Worm (Caenorhabditis elegans): Measurements from ENCODE around the gene R02D1.2.

DNA sequence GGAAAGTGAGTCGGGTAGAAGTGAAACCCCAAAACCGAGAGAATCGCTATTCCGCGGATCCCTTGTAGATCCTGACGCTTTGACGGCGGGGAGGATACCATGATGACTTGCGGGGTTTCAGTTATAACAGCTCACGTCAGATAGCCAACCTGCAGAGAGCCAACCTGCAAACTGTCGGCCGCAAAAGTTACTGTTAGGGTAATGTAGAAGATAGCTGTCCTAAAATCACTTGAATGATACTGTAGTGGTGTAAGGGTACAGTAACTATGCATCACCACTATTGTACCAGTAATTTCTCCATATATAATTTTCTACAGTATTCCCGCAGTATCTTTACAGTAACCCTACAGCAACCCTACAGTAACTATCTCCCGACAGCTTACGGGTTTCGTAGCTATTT is 9.8 kb upstream of the R02D1.2 start, which contains the start of gene oac-12:
- no peak for TF ChIP-seq elt-2 (tag; optimal IDR thresholded peaks at IDR 0.05)
- no peak for TF ChIP-seq rnt-1 (tag; optimal IDR thresholded peaks at IDR 0.05)
- TF ChIP-seq gmeb-2 (tag; optimal IDR thresholded peaks at IDR 0.05): no peak

Measured in whole organism, late embryonic.